Fruit fly (Drosophila melanogaster) whole organism, embryonic: ENCODE results near the gene caps.
A peak's percentile ranks its signal among the peaks of the same experiment; 100 is the strongest.

Experiments used
- BtbVII ChIP-seq: fragments of 200-800 bp; sonication (Bioruptor generic); optimal IDR thresholded peaks from 3 replicates; lab custom pipeline; 2017; ENCODE audit warnings: missing biosample characterization, mild to moderate bottlenecking, missing genetic modification characterization
- CG10147 ChIP-seq: fragments of 200-800 bp; sonication (Bioruptor generic); optimal IDR thresholded peaks from 2 replicates; lab custom pipeline; 2019; ENCODE audit warnings: missing biosample characterization, mild to moderate bottlenecking, missing genetic modification characterization, moderate library complexity
- CG12769 ChIP-seq: fragments of 200-800 bp; sonication (Bioruptor generic); optimal IDR thresholded peaks from 2 replicates; lab custom pipeline; 2019; ENCODE audit warnings: missing biosample characterization, mild to moderate bottlenecking, missing genetic modification characterization, moderate library complexity
- CG13424 ChIP-seq: fragments of 200-800 bp; sonication (Bioruptor generic); optimal IDR thresholded peaks from 2 replicates; lab custom pipeline; 2019; ENCODE audit warnings: missing biosample characterization, mild to moderate bottlenecking, missing genetic modification characterization, moderate library complexity
- CG16813 ChIP-seq: fragments of 200-800 bp; sonication (Bioruptor generic); IDR thresholded peaks from 3 replicates; pipeline ENCODE4 v1.3.6; 2022; ENCODE audit warnings: missing biosample characterization, missing genetic modification characterization; ENCODE audit not compliant: partially characterized antibody
- CG17361 ChIP-seq: fragments of 200-800 bp; sonication (Bioruptor generic); IDR thresholded peaks from 3 replicates; pipeline ENCODE4 v1.3.6; 2022; ENCODE audit warnings: missing biosample characterization, missing genetic modification characterization
- CG17385 ChIP-seq: fragments of 200-800 bp; sonication (Bioruptor generic); optimal IDR thresholded peaks from 3 replicates; lab custom pipeline; 2018; ENCODE audit warnings: missing biosample characterization, mild to moderate bottlenecking, missing genetic modification characterization
- CG17568 ChIP-seq: fragments of 200-800 bp; sonication (Bioruptor generic); optimal IDR thresholded peaks from 2 replicates; lab custom pipeline; 2018; ENCODE audit warnings: missing biosample characterization, mild to moderate bottlenecking, missing genetic modification characterization, moderate library complexity
- CG1792 ChIP-seq: fragments of 200-800 bp; sonication (Bioruptor generic); optimal IDR thresholded peaks from 2 replicates; lab custom pipeline; 2016; ENCODE audit warnings: missing biosample characterization, missing genetic modification characterization
- CG2202 ChIP-seq: fragments of 200-800 bp; sonication (Bioruptor generic); optimal IDR thresholded peaks from 2 replicates; lab custom pipeline; 2018; ENCODE audit warnings: missing biosample characterization, mild to moderate bottlenecking, missing genetic modification characterization
- CG30403 ChIP-seq: fragments of 200-800 bp; sonication (Bioruptor generic); optimal IDR thresholded peaks from 3 replicates; lab custom pipeline; 2016; ENCODE audit warnings: missing biosample characterization, missing genetic modification characterization
- CG30431 ChIP-seq: fragments of 200-800 bp; sonication (Bioruptor generic); optimal IDR thresholded peaks from 2 replicates; lab custom pipeline; 2017; ENCODE audit warnings: missing biosample characterization, missing genetic modification characterization
- CG31441 ChIP-seq: fragments of 200-800 bp; sonication (Bioruptor generic); IDR thresholded peaks from 2 replicates; pipeline ENCODE4 v1.3.6; 2022; ENCODE audit warnings: missing biosample characterization, missing genetic modification characterization
- CG4360 ChIP-seq: fragments of 200-800 bp; sonication (Bioruptor generic); IDR thresholded peaks from 2 replicates; pipeline ENCODE4 v1.3.6; 2022; ENCODE audit warnings: missing biosample characterization, missing genetic modification characterization
- CG4820 ChIP-seq: fragments of 200-800 bp; sonication (Bioruptor generic); optimal IDR thresholded peaks from 3 replicates; lab custom pipeline; 2016; ENCODE audit warnings: missing biosample characterization, missing genetic modification characterization
- CG4854 ChIP-seq: fragments of 200-800 bp; sonication (Bioruptor generic); optimal IDR thresholded peaks from 2 replicates; lab custom pipeline; 2016; ENCODE audit warnings: missing biosample characterization, missing genetic modification characterization, inconsistent platforms
- CG8359 ChIP-seq: fragments of 200-800 bp; sonication (Bioruptor generic); optimal IDR thresholded peaks from 2 replicates; lab custom pipeline; 2017; ENCODE audit warnings: missing biosample characterization, mild to moderate bottlenecking, missing genetic modification characterization, borderline replicate concordance
- CTCF ChIP-seq: fragments of 200-800 bp; sonication (Bioruptor generic); optimal IDR thresholded peaks from 2 replicates; lab custom pipeline; 2017; ENCODE audit warnings: missing biosample characterization, mild to moderate bottlenecking, missing genetic modification characterization, moderate library complexity
- Dad ChIP-seq: fragments of 200-800 bp; sonication (Bioruptor generic); optimal IDR thresholded peaks from 3 replicates; lab custom pipeline; 2016; ENCODE audit warnings: missing biosample characterization, missing genetic modification characterization
- Deaf1 ChIP-seq: fragments of 200-800 bp; optimal IDR thresholded peaks from 3 replicates; lab custom pipeline; 2019; ENCODE audit warnings: missing biosample characterization, mild to moderate bottlenecking, missing genetic modification characterization, moderate library complexity
- Dll ChIP-seq: fragments of 200-800 bp; sonication (Bioruptor generic); IDR thresholded peaks from 4 replicates; pipeline ENCODE4 v1.3.6; 2022; ENCODE audit warnings: missing biosample characterization, missing genetic modification characterization; ENCODE audit not compliant: partially characterized antibody
- Doc2 ChIP-seq: fragments of 200-800 bp; sonication (Bioruptor generic); IDR thresholded peaks from 2 replicates; pipeline ENCODE4 v1.3.6; 2022; ENCODE audit warnings: missing biosample characterization, missing genetic modification characterization
- E2f1 ChIP-seq: fragments of 200-800 bp; sonication (Bioruptor generic); IDR thresholded peaks from 2 replicates; pipeline ENCODE4 v1.3.6; 2022; ENCODE audit warnings: missing biosample characterization, missing genetic modification characterization
- Hand ChIP-seq: fragments of 200-800 bp; sonication (Bioruptor generic); optimal IDR thresholded peaks from 2 replicates; lab custom pipeline; 2017; ENCODE audit warnings: mild to moderate bottlenecking, missing biosample characterization, missing genetic modification reagents, missing genetic modification characterization
- Mrtf ChIP-seq: fragments of 200-800 bp; sonication (Bioruptor generic); IDR thresholded peaks from 3 replicates; pipeline ENCODE4 v1.3.6; 2022; ENCODE audit warnings: missing biosample characterization, missing genetic modification characterization
- Ptx1 ChIP-seq: fragments of 200-800 bp; sonication (Bioruptor generic); IDR thresholded peaks from 2 replicates; pipeline ENCODE4 v1.3.6; 2022; ENCODE audit warnings: missing biosample characterization, missing genetic modification characterization
- Side ChIP-seq: fragments of 200-800 bp; sonication (Bioruptor generic); optimal IDR thresholded peaks from 2 replicates; lab custom pipeline; 2016; ENCODE audit warnings: missing biosample characterization, missing genetic modification characterization
- ac ChIP-seq: fragments of 200-800 bp; sonication (Bioruptor generic); optimal IDR thresholded peaks from 3 replicates; lab custom pipeline; 2017; ENCODE audit warnings: missing biosample characterization, mild to moderate bottlenecking, missing genetic modification characterization
- aop ChIP-seq: fragments of 200-800 bp; sonication (Bioruptor generic); IDR thresholded peaks from 2 replicates; pipeline ENCODE4 v1.3.6; 2022; ENCODE audit warnings: missing biosample characterization, missing genetic modification characterization
- bsh ChIP-seq, 2 experiments: fragments of 200-800 bp; sonication (Bioruptor generic); optimal IDR thresholded peaks; 2 replicates each; lab custom pipeline; 2017 to 2018; ENCODE audit warnings: mild to moderate bottlenecking in 2 of 2, missing biosample characterization in 2 of 2, missing genetic modification characterization in 2 of 2, moderate library complexity in 1 of 2
- chinmo ChIP-seq: fragments of 200-800 bp; sonication (Bioruptor generic); IDR thresholded peaks from 4 replicates; pipeline ENCODE4 v1.3.6; 2022; ENCODE audit warnings: missing biosample characterization, missing genetic modification characterization; ENCODE audit not compliant: partially characterized antibody
- ci ChIP-seq: fragments of 200-800 bp; sonication (Bioruptor generic); IDR thresholded peaks from 3 replicates; pipeline ENCODE4 v1.3.6; 2022; ENCODE audit warnings: missing biosample characterization, missing genetic modification characterization
- crp ChIP-seq, 2 experiments: fragments of 200-800 bp; sonication (Bioruptor generic); optimal IDR thresholded peaks; 2 replicates in 1 of 2; 3 replicates in 1 of 2; lab custom pipeline; 2017; ENCODE audit warnings: missing biosample characterization in 2 of 2, missing genetic modification characterization in 2 of 2, mild to moderate bottlenecking in 1 of 2, moderate library complexity in 1 of 2
- emc ChIP-seq: fragments of 200-800 bp; sonication (Bioruptor generic); optimal IDR thresholded peaks from 2 replicates; lab custom pipeline; 2016; ENCODE audit warnings: missing biosample characterization, missing genetic modification characterization
- en ChIP-seq: fragments of 200-800 bp; sonication (Bioruptor generic); optimal IDR thresholded peaks from 2 replicates; lab custom pipeline; 2016; ENCODE audit warnings: missing biosample characterization, missing genetic modification characterization
- exex ChIP-seq: fragments of 200-800 bp; sonication (Bioruptor generic); optimal IDR thresholded peaks from 4 replicates; lab custom pipeline; 2018; ENCODE audit warnings: missing biosample characterization, mild to moderate bottlenecking, missing genetic modification characterization, moderate library complexity
- fd64A ChIP-seq: fragments of 200-800 bp; sonication (Bioruptor generic); optimal IDR thresholded peaks from 3 replicates; lab custom pipeline; 2018; ENCODE audit warnings: missing biosample characterization, mild to moderate bottlenecking, missing genetic modification characterization
- fu2 ChIP-seq: fragments of 200-800 bp; sonication (Bioruptor generic); optimal IDR thresholded peaks from 2 replicates; lab custom pipeline; 2016; ENCODE audit warnings: missing biosample characterization, missing genetic modification characterization
- gfzf ChIP-seq: fragments of 200-800 bp; sonication (Bioruptor generic); optimal IDR thresholded peaks from 2 replicates; lab custom pipeline; 2016; ENCODE audit warnings: missing biosample characterization, mild to moderate bottlenecking, missing genetic modification characterization, moderate library complexity
- her ChIP-seq: fragments of 200-800 bp; sonication (Bioruptor generic); optimal IDR thresholded peaks from 2 replicates; lab custom pipeline; 2016; ENCODE audit warnings: missing biosample characterization, missing genetic modification characterization
- insv ChIP-seq, 2 experiments: fragments of 200-800 bp; sonication (Bioruptor generic); optimal IDR thresholded peaks; 3 replicates each; lab custom pipeline; 2016 to 2018; ENCODE audit warnings: missing biosample characterization in 2 of 2, missing genetic modification characterization in 2 of 2
- ken ChIP-seq: fragments of 200-800 bp; sonication (Bioruptor generic); IDR thresholded peaks from 3 replicates; pipeline ENCODE4 v1.3.6; 2022; ENCODE audit warnings: missing biosample characterization, missing genetic modification characterization
- lbe ChIP-seq: fragments of 200-800 bp; sonication (Bioruptor generic); optimal IDR thresholded peaks from 2 replicates; lab custom pipeline; 2016; ENCODE audit warnings: missing biosample characterization, mild to moderate bottlenecking, missing genetic modification characterization
- mirr ChIP-seq: fragments of 200-800 bp; sonication (Bioruptor generic); optimal IDR thresholded peaks from 3 replicates; lab custom pipeline; 2018; ENCODE audit warnings: missing biosample characterization, mild to moderate bottlenecking, missing genetic modification characterization
- sob ChIP-seq: fragments of 200-800 bp; sonication (Bioruptor generic); IDR thresholded peaks from 2 replicates; pipeline ENCODE4 v1.3.6; 2022; ENCODE audit warnings: missing biosample characterization, missing genetic modification characterization
- tgo ChIP-seq: fragments of 200-800 bp; sonication (Bioruptor generic); IDR thresholded peaks from 3 replicates; pipeline ENCODE4 v1.3.6; 2022; ENCODE audit warnings: missing biosample characterization, missing genetic modification characterization
- trh ChIP-seq: fragments of 200-800 bp; sonication (Bioruptor generic); optimal IDR thresholded peaks from 2 replicates; lab custom pipeline; 2016; ENCODE audit warnings: missing biosample characterization, missing genetic modification characterization
- tup ChIP-seq: fragments of 200-800 bp; sonication (Bioruptor generic); optimal IDR thresholded peaks from 2 replicates; lab custom pipeline; 2016; ENCODE audit warnings: missing biosample characterization, mild to moderate bottlenecking, missing genetic modification characterization, moderate library complexity
- twi ChIP-seq: fragments of 200-800 bp; optimal IDR thresholded peaks from 2 replicates; lab custom pipeline; 2019; ENCODE audit warnings: missing biosample characterization, mild to moderate bottlenecking, missing genetic modification characterization, moderate library complexity
- vnd ChIP-seq: fragments of 200-800 bp; sonication (Bioruptor generic); IDR thresholded peaks from 3 replicates; pipeline ENCODE4 v1.3.6; 2022; ENCODE audit warnings: missing biosample characterization, missing genetic modification characterization; ENCODE audit not compliant: partially characterized antibody
- z ChIP-seq: fragments of 200-800 bp; sonication (Bioruptor generic); IDR thresholded peaks from 3 replicates; pipeline ENCODE4 v1.3.6; 2022; ENCODE audit warnings: missing biosample characterization, missing genetic modification characterization

Gene caps

DNA sequence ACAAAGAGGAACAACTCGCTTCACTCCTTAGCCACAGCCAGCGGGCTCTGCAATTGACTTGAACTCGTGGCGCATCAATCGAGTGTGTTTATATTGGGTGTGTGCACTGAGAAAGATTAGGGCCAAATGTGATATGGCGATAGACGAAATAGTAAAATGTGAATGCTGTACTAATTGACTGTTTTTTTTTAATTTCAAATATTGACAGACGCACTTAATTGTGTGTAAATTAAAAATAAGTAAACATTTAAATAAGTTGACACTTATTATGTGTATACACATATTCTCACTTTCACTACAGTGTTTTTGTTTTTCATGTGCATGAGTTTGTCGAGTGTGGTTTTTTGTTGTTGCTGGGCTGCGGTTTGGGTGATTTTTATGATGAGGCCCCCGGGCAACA is 15.1 kb upstream of the caps start (continued):
- TF ChIP-seq Side (GFP tag; lab: Kevin White, UChicago): no peak
- TF ChIP-seq ken (GFP tag; lab: Robert Waterston, UW): 0 out of 3 replicates have a peak, but pooled peaks have one; percentile 44
- TF ChIP-seq BtbVII (GFP tag; lab: Kevin White, UChicago): peak; percentile 44
- no peak for TF ChIP-seq CG8359 (GFP tag; lab: Kevin White, UChicago)
- 0 out of 4 replicates have a peak, but pooled peaks have one; percentile 18 for TF ChIP-seq chinmo (GFP tag; lab: Robert Waterston, UW)
- TF ChIP-seq mirr (GFP tag; lab: Kevin White, UChicago): no peak
- peak; percentile 0 for TF ChIP-seq tup
- no peak for TF ChIP-seq Doc2 (GFP tag; lab: Robert Waterston, UW)
- TF ChIP-seq fd64A (GFP tag; lab: Kevin White, UChicago): peak; percentile 76
- TF ChIP-seq tgo (GFP tag; lab: Robert Waterston, UW): no peak; the same call in 1 of the 3 replicates
- TF ChIP-seq bsh (GFP tag; optimal IDR thresholded peaks at IDR 0.05; lab: Kevin White, UChicago): peak; percentile 46 to 89
- peak; percentile 67 for TF ChIP-seq CG13424 (tag; lab: Kevin White, UChicago)
- TF ChIP-seq gfzf (GFP tag; lab: Kevin White, UChicago): no peak
- peak; percentile 13 for TF ChIP-seq CG4854 (GFP tag; lab: Kevin White, UChicago)
- 0 out of 2 replicates have a peak, but pooled peaks have one; percentile 11 for TF ChIP-seq E2f1
- TF ChIP-seq en (GFP tag; lab: Kevin White, UChicago): peak; percentile 9
- TF ChIP-seq CG4360: 0 out of 2 replicates have a peak, but pooled peaks have one; percentile 39
- 0 out of 3 replicates have a peak, but pooled peaks have one; percentile 30 for TF ChIP-seq z (GFP tag; lab: Robert Waterston, UW)
- TF ChIP-seq her (GFP tag; lab: Kevin White, UChicago): no peak
- peak; percentile 1 for TF ChIP-seq Deaf1
- no peak for TF ChIP-seq Hand
- TF ChIP-seq twi (tag; lab: Kevin White, UChicago): peak; percentile 25
- TF ChIP-seq CTCF (GFP tag; lab: Kevin White, UChicago): peak; percentile 13
- TF ChIP-seq CG10147: no peak
- TF ChIP-seq CG30431 (GFP tag; lab: Kevin White, UChicago): peak; percentile 28
- peak; percentile 59 for TF ChIP-seq CG31441 (GFP tag; lab: Robert Waterston, UW)
- peak; percentile 29; the same call in 1 of the 2 replicates for TF ChIP-seq Ptx1 (GFP tag; lab: Robert Waterston, UW)
- peak; percentile 64 for TF ChIP-seq CG17568 (GFP tag; lab: Kevin White, UChicago)
- TF ChIP-seq ac (GFP tag; lab: Kevin White, UChicago): peak; percentile 35
- TF ChIP-seq CG16813 (GFP tag; lab: Robert Waterston, UW): no peak
- TF ChIP-seq CG1792 (GFP tag; lab: Kevin White, UChicago): peak; percentile 17
- peak; percentile 37; the same call in 1 of the 2 replicates for TF ChIP-seq sob (GFP tag; lab: Robert Waterston, UW)
- peak; percentile 60; the same call in 1 of the 3 replicates for TF ChIP-seq CG17361 (GFP tag; lab: Robert Waterston, UW)
- TF ChIP-seq CG17385 (GFP tag; lab: Kevin White, UChicago): peak; percentile 57
- TF ChIP-seq Dad (GFP tag; lab: Kevin White, UChicago): peak; percentile 17
- TF ChIP-seq fu2 (GFP tag; lab: Kevin White, UChicago): no peak
- TF ChIP-seq lbe: peak; percentile 34
- TF ChIP-seq vnd (GFP tag; lab: Robert Waterston, UW): no peak
- TF ChIP-seq CG4820 (GFP tag; lab: Kevin White, UChicago): peak; percentile 74
- TF ChIP-seq insv (GFP tag; optimal IDR thresholded peaks at IDR 0.05; lab: Kevin White, UChicago): no peak
- TF ChIP-seq Dll (GFP tag; lab: Robert Waterston, UW): no peak
- TF ChIP-seq trh (GFP tag; lab: Kevin White, UChicago): no peak
- peak; percentile 82 for TF ChIP-seq CG2202 (tag; lab: Kevin White, UChicago)
- peak; percentile 77 for TF ChIP-seq ci (GFP tag; lab: Robert Waterston, UW)
- no peak for TF ChIP-seq Mrtf (GFP tag; lab: Robert Waterston, UW)
- TF ChIP-seq CG12769 (tag; lab: Kevin White, UChicago): peak; percentile 44
- TF ChIP-seq emc (GFP tag; lab: Kevin White, UChicago): no peak
- TF ChIP-seq CG30403 (GFP tag; lab: Kevin White, UChicago): peak; percentile 33
- no peak for TF ChIP-seq crp (GFP tag; optimal IDR thresholded peaks at IDR 0.05; lab: Kevin White, UChicago)
- TF ChIP-seq aop (GFP tag; lab: Robert Waterston, UW): no peak
- TF ChIP-seq exex (tag; lab: Kevin White, UChicago): no peak
